Fruit fly (Drosophila melanogaster) whole organism, embryonic: Measurements from ENCODE around the gene CG12241.

Experiments
- Atf3 ChIP-seq: fragments of 200-800 bp; sonication (Bioruptor generic); optimal IDR thresholded peaks from 3 replicates; lab custom pipeline; 2016; ENCODE audit warnings: missing biosample characterization, missing genetic modification characterization
- CG10147 ChIP-seq: fragments of 200-800 bp; sonication (Bioruptor generic); optimal IDR thresholded peaks from 2 replicates; lab custom pipeline; 2019; ENCODE audit warnings: missing biosample characterization, mild to moderate bottlenecking, missing genetic modification characterization, moderate library complexity
- CG10321 ChIP-seq: fragments of 200-800 bp; sonication (Bioruptor generic); IDR thresholded peaks from 2 replicates; pipeline ENCODE4 v1.3.6; 2022; ENCODE audit warnings: missing biosample characterization, missing genetic modification characterization
- CG11504 ChIP-seq: fragments of 200-800 bp; sonication (Bioruptor generic); optimal IDR thresholded peaks from 3 replicates; lab custom pipeline; 2019; ENCODE audit warnings: missing biosample characterization, mild to moderate bottlenecking, missing genetic modification characterization, moderate library complexity
- CG12071 ChIP-seq: fragments of 200-800 bp; sonication (Bioruptor generic); optimal IDR thresholded peaks from 3 replicates; lab custom pipeline; 2018; ENCODE audit warnings: missing biosample characterization, mild to moderate bottlenecking, missing genetic modification characterization
- CG12155 ChIP-seq: fragments of 200-800 bp; sonication (Bioruptor generic); optimal IDR thresholded peaks from 3 replicates; lab custom pipeline; 2016; ENCODE audit warnings: missing biosample characterization, missing genetic modification characterization
- CG12236 ChIP-seq: fragments of 200-800 bp; sonication (Bioruptor generic); optimal IDR thresholded peaks from 2 replicates; lab custom pipeline; 2016; ENCODE audit warnings: missing biosample characterization, missing genetic modification characterization
- CG12744 ChIP-seq: fragments of 200-800 bp; sonication (Bioruptor generic); optimal IDR thresholded peaks from 2 replicates; lab custom pipeline; 2016; ENCODE audit warnings: missing biosample characterization, missing genetic modification characterization
- CG13775 ChIP-seq: fragments of 200-800 bp; sonication (Bioruptor generic); optimal IDR thresholded peaks from 3 replicates; lab custom pipeline; 2017; ENCODE audit warnings: missing biosample characterization, mild to moderate bottlenecking, missing genetic modification characterization
- CG14860 ChIP-seq: fragments of 200-800 bp; sonication (Bioruptor generic); IDR thresholded peaks from 3 replicates; pipeline ENCODE4 v1.3.6; 2022; ENCODE audit warnings: missing biosample characterization, missing genetic modification characterization; ENCODE audit not compliant: partially characterized antibody
- CG15073 ChIP-seq: fragments of 200-800 bp; sonication (Bioruptor generic); optimal IDR thresholded peaks from 2 replicates; lab custom pipeline; 2016; ENCODE audit warnings: missing biosample characterization, missing genetic modification characterization
- CG15601 ChIP-seq: fragments of 200-800 bp; sonication (Bioruptor generic); optimal IDR thresholded peaks from 3 replicates; lab custom pipeline; 2019; ENCODE audit warnings: missing biosample characterization, mild to moderate bottlenecking, missing genetic modification characterization, moderate library complexity
- CG15696 ChIP-seq: fragments of 200-800 bp; sonication (Bioruptor generic); optimal IDR thresholded peaks from 2 replicates; lab custom pipeline; 2019; ENCODE audit warnings: missing biosample characterization, mild to moderate bottlenecking, missing genetic modification characterization, moderate library complexity
- CG16779 ChIP-seq: fragments of 200-800 bp; sonication (Bioruptor generic); IDR thresholded peaks from 2 replicates; pipeline ENCODE4 v1.3.6; 2022; ENCODE audit warnings: missing biosample characterization, missing genetic modification characterization
- CG1792 ChIP-seq: fragments of 200-800 bp; sonication (Bioruptor generic); optimal IDR thresholded peaks from 2 replicates; lab custom pipeline; 2016; ENCODE audit warnings: missing biosample characterization, missing genetic modification characterization
- CG30431 ChIP-seq: fragments of 200-800 bp; sonication (Bioruptor generic); optimal IDR thresholded peaks from 2 replicates; lab custom pipeline; 2017; ENCODE audit warnings: missing biosample characterization, missing genetic modification characterization
- CG4730 ChIP-seq: fragments of 200-800 bp; sonication (Bioruptor generic); IDR thresholded peaks from 2 replicates; pipeline ENCODE4 v1.3.6; 2022; ENCODE audit warnings: missing biosample characterization, missing genetic modification characterization
- CG5245 ChIP-seq: fragments of 200-800 bp; sonication (Bioruptor generic); optimal IDR thresholded peaks from 3 replicates; lab custom pipeline; 2016; ENCODE audit warnings: missing biosample characterization, missing genetic modification characterization
- CG6854 ChIP-seq: fragments of 200-800 bp; sonication (Bioruptor generic); optimal IDR thresholded peaks from 3 replicates; lab custom pipeline; 2017; ENCODE audit warnings: missing biosample characterization, mild to moderate bottlenecking, missing genetic modification characterization
- CG7271 ChIP-seq: fragments of 200-800 bp; sonication (Bioruptor generic); optimal IDR thresholded peaks from 2 replicates; lab custom pipeline; 2018; ENCODE audit warnings: missing biosample characterization, mild to moderate bottlenecking, missing genetic modification characterization, moderate library complexity
- CG7357 ChIP-seq: fragments of 200-800 bp; sonication (Bioruptor generic); IDR thresholded peaks from 3 replicates; pipeline ENCODE4 v1.3.6; 2022; ENCODE audit warnings: missing biosample characterization, missing genetic modification characterization
- CG8388 ChIP-seq: fragments of 200-800 bp; sonication (Bioruptor generic); optimal IDR thresholded peaks from 2 replicates; lab custom pipeline; 2019; ENCODE audit warnings: missing biosample characterization, mild to moderate bottlenecking, missing genetic modification characterization, moderate library complexity
- CG9215 ChIP-seq: fragments of 200-800 bp; sonication (Bioruptor generic); IDR thresholded peaks from 2 replicates; pipeline ENCODE4 v1.3.6; 2022; ENCODE audit warnings: missing biosample characterization, missing genetic modification characterization
- CG9609 ChIP-seq: fragments of 200-800 bp; sonication (Bioruptor generic); optimal IDR thresholded peaks from 3 replicates; lab custom pipeline; 2016; ENCODE audit warnings: missing biosample characterization, missing genetic modification characterization
- CG9797 ChIP-seq: fragments of 200-800 bp; sonication (Bioruptor generic); optimal IDR thresholded peaks from 3 replicates; lab custom pipeline; 2018; ENCODE audit warnings: missing biosample characterization, mild to moderate bottlenecking, missing genetic modification characterization
- D ChIP-seq, 2 experiments: fragments of 200-800 bp in 1 of 2; fragments of >200 bp in 1 of 2; sonication (Bioruptor generic) in 1 of 2; optimal IDR thresholded peaks; 2 replicates in 1 of 2; 3 replicates in 1 of 2; lab custom pipeline; 2017; ENCODE audit warnings: mild to moderate bottlenecking in 1 of 2, missing biosample characterization in 1 of 2, missing genetic modification characterization in 1 of 2, missing genetic modification reagents in 1 of 2
- Dad ChIP-seq: fragments of 200-800 bp; sonication (Bioruptor generic); optimal IDR thresholded peaks from 3 replicates; lab custom pipeline; 2016; ENCODE audit warnings: missing biosample characterization, missing genetic modification characterization
- Deaf1 ChIP-seq: fragments of 200-800 bp; optimal IDR thresholded peaks from 3 replicates; lab custom pipeline; 2019; ENCODE audit warnings: missing biosample characterization, mild to moderate bottlenecking, missing genetic modification characterization, moderate library complexity
- Hr39 ChIP-seq: fragments of >200 bp; optimal IDR thresholded peaks from 2 replicates; lab custom pipeline; 2017
- Lhr ChIP-seq: fragments of 200-800 bp; sonication (Bioruptor generic); optimal IDR thresholded peaks from 3 replicates; lab custom pipeline; 2017; ENCODE audit warnings: mild to moderate bottlenecking, missing biosample characterization, missing genetic modification reagents, missing genetic modification characterization
- Lim3 ChIP-seq: fragments of 200-800 bp; sonication (Bioruptor generic); IDR thresholded peaks from 2 replicates; pipeline ENCODE4 v1.3.6; 2022; ENCODE audit warnings: missing biosample characterization, missing genetic modification characterization
- Ssrp ChIP-seq: fragments of 200-800 bp; sonication (Bioruptor generic); optimal IDR thresholded peaks from 2 replicates; lab custom pipeline; 2018; ENCODE audit warnings: missing biosample characterization, mild to moderate bottlenecking, missing genetic modification characterization, moderate library complexity
- Taf1 ChIP-seq: fragments of 200-800 bp; sonication (Bioruptor generic); IDR thresholded peaks from 2 replicates; pipeline ENCODE4 v1.3.6; 2022; ENCODE audit warnings: missing biosample characterization, missing genetic modification characterization
- ase ChIP-seq: fragments of 200-800 bp; sonication (Bioruptor generic); IDR thresholded peaks from 3 replicates; pipeline ENCODE4 v1.3.6; 2022; ENCODE audit warnings: missing biosample characterization, missing genetic modification characterization
- az2 ChIP-seq: fragments of 200-800 bp; sonication (Bioruptor generic); optimal IDR thresholded peaks from 3 replicates; lab custom pipeline; 2016; ENCODE audit warnings: missing biosample characterization, missing genetic modification characterization
- bcd ChIP-seq: fragments of 200-800 bp; sonication (Bioruptor generic); optimal IDR thresholded peaks from 2 replicates; lab custom pipeline; 2017; ENCODE audit warnings: missing biosample characterization, mild to moderate bottlenecking, missing genetic modification characterization
- cg ChIP-seq: fragments of 200-800 bp; sonication (Bioruptor generic); optimal IDR thresholded peaks from 3 replicates; lab custom pipeline; 2019; ENCODE audit warnings: missing biosample characterization, mild to moderate bottlenecking, missing genetic modification characterization, moderate library complexity
- corto ChIP-seq: fragments of 200-800 bp; sonication (Bioruptor generic); optimal IDR thresholded peaks from 2 replicates; lab custom pipeline; 2016; ENCODE audit warnings: missing biosample characterization, mild to moderate bottlenecking, missing genetic modification characterization, moderate library complexity
- crp ChIP-seq, 2 experiments: fragments of 200-800 bp; sonication (Bioruptor generic); optimal IDR thresholded peaks; 2 replicates in 1 of 2; 3 replicates in 1 of 2; lab custom pipeline; 2017; ENCODE audit warnings: missing biosample characterization in 2 of 2, missing genetic modification characterization in 2 of 2, mild to moderate bottlenecking in 1 of 2, moderate library complexity in 1 of 2
- dmrt99B ChIP-seq: fragments of 200-800 bp; sonication (Bioruptor generic); optimal IDR thresholded peaks from 2 replicates; lab custom pipeline; 2018; ENCODE audit warnings: missing biosample characterization, mild to moderate bottlenecking, missing genetic modification characterization, moderate library complexity
- ems ChIP-seq: fragments of 200-800 bp; sonication (Bioruptor generic); optimal IDR thresholded peaks from 3 replicates; lab custom pipeline; 2016; ENCODE audit warnings: missing biosample characterization, missing genetic modification characterization
- esg ChIP-seq: fragments of 200-800 bp; sonication (Bioruptor generic); conservative IDR thresholded peaks from 2 replicates; pipeline ENCODE4 v1.3.6; 2022; ENCODE audit warnings: missing biosample characterization, missing genetic modification characterization
- ewg ChIP-seq: fragments of 200-800 bp; sonication (Bioruptor generic); optimal IDR thresholded peaks from 3 replicates; lab custom pipeline; 2017; ENCODE audit warnings: mild to moderate bottlenecking, missing biosample characterization, missing genetic modification reagents, missing genetic modification characterization
- ken ChIP-seq: fragments of 200-800 bp; sonication (Bioruptor generic); IDR thresholded peaks from 3 replicates; pipeline ENCODE4 v1.3.6; 2022; ENCODE audit warnings: missing biosample characterization, missing genetic modification characterization
- salm ChIP-seq: fragments of 200-800 bp; sonication (Bioruptor generic); optimal IDR thresholded peaks from 2 replicates; lab custom pipeline; 2018; ENCODE audit warnings: missing biosample characterization, mild to moderate bottlenecking, missing genetic modification characterization
- sima ChIP-seq: fragments of 200-800 bp; sonication (Bioruptor generic); optimal IDR thresholded peaks from 2 replicates; lab custom pipeline; 2016; ENCODE audit warnings: missing biosample characterization, missing genetic modification characterization
- trem ChIP-seq: fragments of 200-800 bp; optimal IDR thresholded peaks from 3 replicates; lab custom pipeline; 2019; ENCODE audit warnings: missing biosample characterization, mild to moderate bottlenecking, missing genetic modification characterization, moderate library complexity
- ttk ChIP-seq: fragments of 200-800 bp; sonication (Bioruptor generic); IDR thresholded peaks from 2 replicates; pipeline ENCODE4 v2.1.2; 2022; ENCODE audit warnings: missing biosample characterization, missing genetic modification characterization
- tx ChIP-seq: fragments of 200-800 bp; sonication (Bioruptor generic); optimal IDR thresholded peaks from 2 replicates; lab custom pipeline; 2016; ENCODE audit warnings: missing biosample characterization, missing genetic modification characterization
- wor ChIP-seq: fragments of 200-800 bp; sonication (Bioruptor generic); IDR thresholded peaks from 2 replicates; pipeline ENCODE4 v1.3.6; 2022; ENCODE audit warnings: missing biosample characterization, missing genetic modification characterization
- zfh2 ChIP-seq: fragments of 200-800 bp; sonication (Bioruptor generic); optimal IDR thresholded peaks from 2 replicates; lab custom pipeline; 2016; ENCODE audit warnings: missing biosample characterization, missing genetic modification characterization

CG12241 gene

dm6 chr3R:15265406-15266040 lies 46.5 kb downstream of the CG12241 start, which contains the start of gene ATPsynO (continued):
- TF ChIP-seq trem (tag; lab: Kevin White, UChicago) (peak; percentile 69), CG1792 (no peak), zfh2 (GFP tag; lab: Kevin White, UChicago) (no peak), CG30431 (GFP tag; lab: Kevin White, UChicago) (no peak), Taf1 (GFP tag; lab: Robert Waterston, UW) (no peak), wor (GFP tag; lab: Robert Waterston, UW) (no peak), CG14860 (GFP tag; lab: Robert Waterston, UW) (no peak; the same call in 2 of the 3 replicates), cg (no peak), CG9797 (GFP tag; lab: Kevin White, UChicago) (peak; percentile 12), Lhr (no peak), D (optimal IDR thresholded peaks at IDR 0.05; lab: Kevin White, UChicago) (no peak), D (GFP tag; optimal IDR thresholded peaks at IDR 0.05; lab: Kevin White, UChicago) (no peak), tx (GFP tag; lab: Kevin White, UChicago) (no peak), Atf3 (GFP tag; lab: Kevin White, UChicago) (no peak), CG8388 (no peak), salm (no peak), CG7357 (no peak), CG12744 (GFP tag; lab: Kevin White, UChicago) (no peak), CG16779 (GFP tag; lab: Robert Waterston, UW) (no peak), CG10321 (GFP tag; lab: Robert Waterston, UW) (no peak), CG9609 (GFP tag; lab: Kevin White, UChicago) (no peak), CG9215 (GFP tag; lab: Robert Waterston, UW) (no peak), ttk (GFP tag; lab: Robert Waterston, UW) (no peak), Deaf1 (tag; lab: Kevin White, UChicago) (no peak), bcd (GFP tag; lab: Kevin White, UChicago) (no peak), CG10147 (no peak), ken (GFP tag; lab: Robert Waterston, UW) (no peak), ewg (GFP tag; lab: Kevin White, UChicago) (no peak), az2 (GFP tag; lab: Kevin White, UChicago) (no peak), Ssrp (tag; lab: Kevin White, UChicago) (no peak), Lim3 (GFP tag; lab: Robert Waterston, UW) (no peak), dmrt99B (tag; lab: Kevin White, UChicago) (no peak), esg (no peak), Dad (GFP tag; lab: Kevin White, UChicago) (no peak), CG5245 (no peak), corto (GFP tag; lab: Kevin White, UChicago) (no peak), sima (GFP tag; lab: Kevin White, UChicago) (no peak), CG11504 (tag; lab: Kevin White, UChicago) (no peak), CG7271 (peak; percentile 12), CG4730 (GFP tag; lab: Robert Waterston, UW) (no peak), CG6854 (GFP tag; lab: Kevin White, UChicago) (no peak), ems (GFP tag; lab: Kevin White, UChicago) (no peak), CG12236 (GFP tag; lab: Kevin White, UChicago) (no peak), CG13775 (no peak), ase (GFP tag; lab: Robert Waterston, UW) (no peak), CG12155 (GFP tag; lab: Kevin White, UChicago) (peak; percentile 43), CG15073 (no peak), CG15696 (tag; lab: Kevin White, UChicago) (no peak), Hr39 (lab: Kevin White, UChicago) (no peak), CG12071 (no peak), crp (GFP tag; optimal IDR thresholded peaks at IDR 0.05; lab: Kevin White, UChicago) (peak; percentile 8 to 86), CG15601 (tag; lab: Kevin White, UChicago) (peak; percentile 28)
